Worm (Caenorhabditis elegans) whole organism, L4 larva: ENCODE results near the gene fbxb-54.

Experiments used
- lin-15B ChIP-seq: fragments of 150-350 bp; sonication (generic microtip); optimal IDR thresholded peaks from 3 replicates; lab custom pipeline; 2014; ENCODE audit warnings: missing biosample characterization, missing genetic modification characterization
- mdl-1 ChIP-seq, 2 experiments: fragments of 150-350 bp in 1 of 2; sonication (generic microtip) in 1 of 2; optimal IDR thresholded peaks; 2 replicates each; lab custom pipeline; 2014 to 2017; ENCODE audit warnings: missing biosample characterization in 2 of 2, missing genetic modification characterization in 2 of 2
- mep-1 ChIP-seq: fragments of 150-350 bp; sonication (generic microtip); optimal IDR thresholded peaks from 3 replicates; lab custom pipeline; 2014; ENCODE audit warnings: missing biosample characterization, missing genetic modification characterization
- nhr-237 ChIP-seq: sonication (generic microtip); optimal IDR thresholded peaks from 2 replicates; lab custom pipeline; 2017; ENCODE audit warnings: missing biosample characterization, missing genetic modification characterization
- pha-4 ChIP-seq, 2 experiments: fragments of 150-350 bp in 1 of 2; fragments of 200-800 bp in 1 of 2; sonication (Bioruptor generic) in 1 of 2; IDR thresholded peaks in 1 of 2; optimal IDR thresholded peaks in 1 of 2; 2 replicates each; pipeline versions ENCODE4 v1.3.6 to Lab custom; 2014 to 2022; ENCODE audit warnings: missing genetic modification characterization in 2 of 2, missing genetic modification reagents in 2 of 2, missing biosample characterization in 1 of 2, missing compliant biosample characterization in 1 of 2
- zfp-3 ChIP-seq: fragments of 200-800 bp; sonication (Bioruptor generic); conservative IDR thresholded peaks from 2 replicates; pipeline ENCODE4 v1.3.6; 2022; ENCODE audit warnings: missing genetic modification reagents, missing genetic modification characterization, missing compliant biosample characterization

- TF ChIP-seq mep-1 (no peak), zfp-3 (GFP tag; lab: Robert Waterston, UW) (no peak), lin-15B (tag; lab: Kevin White, UChicago) (no peak), pha-4 (GFP tag; IDR thresholded peaks at IDR 0.05; lab: Robert Waterston, UW) (no peak), pha-4 (tag; optimal IDR thresholded peaks at IDR 0.05; lab: Kevin White, UChicago) (no peak), nhr-237 (tag; lab: Kevin White, UChicago) (no peak), mdl-1 (tag; optimal IDR thresholded peaks at IDR 0.05; lab: Kevin White, UChicago) (no peak)
These were observed 19.9 kb upstream of the fbxb-54 start, which contains the start of gene K05F6.10 for ce11 chrII:1576030-1576429.
